Worm (Caenorhabditis elegans) whole organism, young adult: ENCODE measurements around the gene srp-3.

ENCODE experiments used
- C17E4.6 ChIP-seq: fragments of 200-800 bp; sonication (Bioruptor generic); IDR thresholded peaks from 2 replicates; pipeline ENCODE4 v1.3.6; 2022; ENCODE audit warnings: missing genetic modification reagents, missing genetic modification characterization, missing compliant biosample characterization
- F10E7.11 ChIP-seq: sonication (generic microtip); optimal IDR thresholded peaks from 2 replicates; lab custom pipeline; 2017; ENCODE audit warnings: mild to moderate bottlenecking, missing genetic modification characterization, moderate library complexity, missing compliant biosample characterization
- F57C9.4 ChIP-seq: sonication (generic microtip); optimal IDR thresholded peaks from 2 replicates; lab custom pipeline; 2017; ENCODE audit warnings: mild to moderate bottlenecking, missing genetic modification characterization, missing compliant biosample characterization
- K12H6.12 ChIP-seq: fragments of 200-800 bp; sonication (Bioruptor generic); optimal IDR thresholded peaks from 2 replicates; lab custom pipeline; 2018; ENCODE audit warnings: mild to moderate bottlenecking, missing genetic modification characterization, missing compliant biosample characterization
- T07F8.4 ChIP-seq: sonication (generic microtip); optimal IDR thresholded peaks from 2 replicates; lab custom pipeline; 2016; ENCODE audit warnings: mild to moderate bottlenecking, missing genetic modification characterization, moderate library complexity, missing compliant biosample characterization
- Y79H2A.3 ChIP-seq: fragments of 200-800 bp; sonication (Bioruptor generic); conservative IDR thresholded peaks from 2 replicates; pipeline ENCODE4 v1.3.6; 2022; ENCODE audit warnings: missing genetic modification reagents, missing genetic modification characterization, missing compliant biosample characterization
- Y95B8A.8 ChIP-seq: fragments of 200-800 bp; sonication (Bioruptor generic); IDR thresholded peaks from 2 replicates; pipeline ENCODE4 v1.3.6; 2022; ENCODE audit warnings: missing genetic modification reagents, missing genetic modification characterization, missing compliant biosample characterization
- akir-1 ChIP-seq: fragments of 200-800 bp; sonication (Bioruptor generic); optimal IDR thresholded peaks from 2 replicates; lab custom pipeline; 2018; ENCODE audit warnings: mild to moderate bottlenecking, missing genetic modification characterization, moderate library complexity, missing compliant biosample characterization
- aptf-3 ChIP-seq: fragments of 200-800 bp; sonication (Bioruptor generic); IDR thresholded peaks from 2 replicates; pipeline ENCODE4 v1.3.6; 2022; ENCODE audit warnings: missing genetic modification characterization, missing compliant biosample characterization
- athp-1 ChIP-seq: sonication (generic microtip); optimal IDR thresholded peaks from 2 replicates; lab custom pipeline; 2017; ENCODE audit warnings: mild to moderate bottlenecking, missing genetic modification characterization, missing compliant biosample characterization
- attf-5 ChIP-seq: fragments of 200-800 bp; sonication (Bioruptor generic); optimal IDR thresholded peaks from 2 replicates; lab custom pipeline; 2018; ENCODE audit warnings: mild to moderate bottlenecking, missing genetic modification characterization, missing compliant biosample characterization
- bed-2 ChIP-seq: fragments of 200-800 bp; sonication (Bioruptor generic); IDR thresholded peaks from 2 replicates; pipeline ENCODE4 v1.3.6; 2022; ENCODE audit warnings: missing genetic modification reagents, missing genetic modification characterization, missing compliant biosample characterization
- ccch-3 ChIP-seq: fragments of 200-800 bp; sonication (Bioruptor generic); optimal IDR thresholded peaks from 2 replicates; lab custom pipeline; 2018; ENCODE audit warnings: mild to moderate bottlenecking, missing genetic modification characterization, missing compliant biosample characterization
- cebp-2 ChIP-seq: fragments of 200-800 bp; sonication (Bioruptor generic); IDR thresholded peaks from 2 replicates; pipeline ENCODE4 v1.3.6; 2022; ENCODE audit warnings: missing genetic modification characterization, missing compliant biosample characterization
- ceh-40 ChIP-seq: fragments of 200-800 bp; sonication (Bioruptor generic); IDR thresholded peaks from 2 replicates; pipeline ENCODE4 v1.3.6; 2022; ENCODE audit warnings: missing genetic modification characterization, missing compliant biosample characterization
- die-1 ChIP-seq: sonication (generic microtip); optimal IDR thresholded peaks from 2 replicates; lab custom pipeline; 2016; ENCODE audit warnings: missing genotype, mild to moderate bottlenecking, missing genetic modification characterization, missing compliant biosample characterization
- dpff-1 ChIP-seq: sonication (generic microtip); optimal IDR thresholded peaks from 2 replicates; lab custom pipeline; 2017; ENCODE audit warnings: mild to moderate bottlenecking, missing genetic modification characterization, missing compliant biosample characterization
- egl-44 ChIP-seq: fragments of 200-800 bp; sonication (Bioruptor generic); IDR thresholded peaks from 2 replicates; pipeline ENCODE4 v1.3.6; 2022; ENCODE audit warnings: missing genetic modification reagents, missing genetic modification characterization, missing compliant biosample characterization
- egrh-3 ChIP-seq: fragments of 200-800 bp; sonication (Bioruptor generic); IDR thresholded peaks from 2 replicates; pipeline ENCODE4 v1.3.6; 2022; ENCODE audit warnings: missing genetic modification reagents, missing genetic modification characterization, missing compliant biosample characterization
- hmg-1.2 ChIP-seq: fragments of 200-800 bp; sonication (Bioruptor generic); IDR thresholded peaks from 2 replicates; pipeline ENCODE4 v1.3.6; 2022; ENCODE audit warnings: missing genetic modification reagents, missing genetic modification characterization, missing compliant biosample characterization
- lag-1 ChIP-seq: fragments of 200-800 bp; sonication (Bioruptor generic); IDR thresholded peaks from 2 replicates; pipeline ENCODE4 v1.3.6; 2022; ENCODE audit warnings: missing genetic modification reagents, missing genetic modification characterization, missing compliant biosample characterization
- let-526 ChIP-seq: fragments of 200-800 bp; sonication (Bioruptor generic); IDR thresholded peaks from 2 replicates; pipeline ENCODE4 v1.3.6; 2022; ENCODE audit warnings: missing genetic modification reagents, missing genetic modification characterization, missing compliant biosample characterization
- let-607 ChIP-seq, 2 experiments: fragments of 200-800 bp in 1 of 2; sonication (Bioruptor generic) in 1 of 2; sonication (generic microtip) in 1 of 2; optimal IDR thresholded peaks; 2 replicates each; lab custom pipeline; 2016 to 2018; ENCODE audit warnings: mild to moderate bottlenecking in 2 of 2, missing compliant biosample characterization in 2 of 2, missing genetic modification characterization in 2 of 2, moderate library complexity in 2 of 2, missing genotype in 1 of 2
- madf-6 ChIP-seq: fragments of 200-800 bp; sonication (Bioruptor generic); IDR thresholded peaks from 2 replicates; pipeline ENCODE4 v1.3.6; 2022; ENCODE audit warnings: missing genetic modification reagents, missing genetic modification characterization, missing compliant biosample characterization
- madf-8 ChIP-seq: fragments of 200-800 bp; sonication (Bioruptor generic); conservative IDR thresholded peaks from 2 replicates; pipeline ENCODE4 v1.3.6; 2022; ENCODE audit warnings: missing genetic modification reagents, missing genetic modification characterization, missing compliant biosample characterization
- mel-28 ChIP-seq: sonication (generic microtip); optimal IDR thresholded peaks from 2 replicates; lab custom pipeline; 2016; ENCODE audit warnings: borderline replicate concordance, mild to moderate bottlenecking, missing genetic modification characterization, missing compliant biosample characterization
- mxl-1 ChIP-seq: sonication (generic microtip); optimal IDR thresholded peaks from 2 replicates; lab custom pipeline; 2016; ENCODE audit warnings: missing genetic modification characterization, missing compliant biosample characterization
- nhr-80 ChIP-seq: sonication (generic microtip); optimal IDR thresholded peaks from 2 replicates; lab custom pipeline; 2016; ENCODE audit warnings: missing genetic modification characterization, missing compliant biosample characterization
- nhr-90 ChIP-seq: sonication (generic microtip); optimal IDR thresholded peaks from 2 replicates; lab custom pipeline; 2016; ENCODE audit warnings: missing genotype, mild to moderate bottlenecking, missing genetic modification characterization, missing compliant biosample characterization
- rec-8 ChIP-seq, 2 experiments: sonication (generic microtip); optimal IDR thresholded peaks; 2 replicates each; lab custom pipeline; 2016; ENCODE audit warnings: mild to moderate bottlenecking in 2 of 2, missing genetic modification characterization in 2 of 2, missing genetic modification reagents in 2 of 2, missing genotype in 2 of 2, missing biosample characterization in 1 of 2, missing compliant biosample characterization in 1 of 2, moderate library complexity in 1 of 2
- rpc-1 ChIP-seq, 2 experiments: fragments of 150-350 bp in 1 of 2; sonication (generic microtip) in 1 of 2; optimal IDR thresholded peaks; 2 replicates each; lab custom pipeline; 2014 to 2018; ENCODE audit warnings: missing biosample characterization in 1 of 2, missing genetic modification characterization in 1 of 2, missing genetic modification reagents in 1 of 2, missing genotype in 1 of 2
- sdz-38 ChIP-seq: sonication (generic microtip); optimal IDR thresholded peaks from 2 replicates; lab custom pipeline; 2016; ENCODE audit warnings: missing genotype, missing genetic modification characterization, missing compliant biosample characterization
- snpc-1.1 ChIP-seq: sonication (generic microtip); optimal IDR thresholded peaks from 2 replicates; lab custom pipeline; 2017; ENCODE audit warnings: missing genetic modification characterization, mild to moderate bottlenecking, missing compliant biosample characterization, antibody characterized with exemption, moderate library complexity, missing genotype, missing genetic modification reagents; ENCODE audit not compliant: insufficient read depth
- snpc-3.4 ChIP-seq: sonication (generic microtip); optimal IDR thresholded peaks from 2 replicates; lab custom pipeline; 2017; ENCODE audit warnings: missing genetic modification characterization, mild to moderate bottlenecking, missing compliant biosample characterization, antibody characterized with exemption, moderate library complexity, missing genotype, missing genetic modification reagents
- sptf-2 ChIP-seq: fragments of 200-800 bp; sonication (Bioruptor generic); optimal IDR thresholded peaks from 2 replicates; lab custom pipeline; 2018; ENCODE audit warnings: mild to moderate bottlenecking, missing genetic modification characterization, missing compliant biosample characterization
- xnd-1 ChIP-seq: sonication (generic microtip); optimal IDR thresholded peaks from 2 replicates; lab custom pipeline; 2016; ENCODE audit warnings: missing genotype, missing genetic modification reagents, missing genetic modification characterization, missing compliant biosample characterization
- zfh-2 ChIP-seq: fragments of 200-800 bp; sonication (Bioruptor generic); conservative IDR thresholded peaks from 2 replicates; pipeline ENCODE4 v1.3.6; 2022; ENCODE audit warnings: missing genetic modification reagents, missing genetic modification characterization, missing compliant biosample characterization

srp-3 gene

ce11 chrV:1908542-1908941 is at the start of gene srp-3:
Gene srp-3 (plus strand): TSS chrV:1908842.
- TF ChIP-seq K12H6.12 (tag; lab: Kevin White, UChicago) (no peak), hmg-1.2 (no peak), let-526 (GFP tag; lab: Robert Waterston, UW) (no peak), rpc-1 (optimal IDR thresholded peaks at IDR 0.05; lab: Kevin White, UChicago) (no peak), rpc-1 (tag; optimal IDR thresholded peaks at IDR 0.05; lab: Kevin White, UChicago) (no peak), egrh-3 (GFP tag; lab: Robert Waterston, UW) (no peak), aptf-3 (GFP tag; lab: Robert Waterston, UW) (no peak), akir-1 (GFP tag; lab: Kevin White, UChicago) (no peak), nhr-80 (tag; lab: Kevin White, UChicago) (no peak), die-1 (tag; lab: Kevin White, UChicago) (no peak), sptf-2 (GFP tag; lab: Kevin White, UChicago) (no peak), snpc-1.1 (tag; lab: Kevin White, UChicago) (no peak), dpff-1 (no peak), nhr-90 (no peak), Y95B8A.8 (GFP tag; lab: Robert Waterston, UW) (no peak), F10E7.11 (tag; lab: Kevin White, UChicago) (no peak), ccch-3 (GFP tag; lab: Kevin White, UChicago) (no peak), zfh-2 (GFP tag; lab: Robert Waterston, UW) (no peak), madf-8 (no peak), lag-1 (GFP tag; lab: Robert Waterston, UW) (no peak)

- TF ChIP-seq bed-2 (GFP tag; lab: Robert Waterston, UW) (no peak), mel-28 (tag; lab: Kevin White, UChicago) (no peak), xnd-1 (no peak), athp-1 (tag; lab: Kevin White, UChicago) (peak; percentile 6)
Observed at ce11 chrV:1862954-1863353, 45.7 kb upstream of the srp-3 start.

ce11 chrV:1864997-1865396 is 43.6 kb upstream of the srp-3 start:
- TF ChIP-seq let-607 (tag; optimal IDR thresholded peaks at IDR 0.05; lab: Kevin White, UChicago) (no peak), snpc-3.4 (tag; lab: Kevin White, UChicago) (no peak), rec-8 (tag; optimal IDR thresholded peaks at IDR 0.05; lab: Kevin White, UChicago) (no peak), cebp-2 (GFP tag; lab: Robert Waterston, UW) (no peak), F57C9.4 (no peak), sdz-38 (tag; lab: Kevin White, UChicago) (no peak), egl-44 (GFP tag; lab: Robert Waterston, UW) (no peak), attf-5 (GFP tag; lab: Kevin White, UChicago) (no peak), madf-6 (GFP tag; lab: Robert Waterston, UW) (no peak), mxl-1 (no peak), ceh-40 (GFP tag; lab: Robert Waterston, UW) (no peak), C17E4.6 (GFP tag; lab: Robert Waterston, UW) (no peak), Y79H2A.3 (no peak), T07F8.4 (tag; lab: Kevin White, UChicago) (no peak)
